Worm (Caenorhabditis elegans): ENCODE measurements around the gene F16F9.1.

Gene F16F9.1

ce11 chrX:8446108-8446507, at the start of gene F16F9.1:
TSS of gene F16F9.1 (plus strand) at chrX:8446408.
- TF ChIP-seq F44E2.7 (GFP tag; IDR thresholded peaks at IDR 0.05) (no peak), dmd-9 (GFP tag; IDR thresholded peaks at IDR 0.05) (no peak), F49E8.2 (tag; optimal IDR thresholded peaks at IDR 0.05; ENCODE audit: borderline replicate concordance) (no peak), unc-62 (GFP tag; optimal IDR thresholded peaks at IDR 0.05 in 1 of 2) (peak in 1 of 2 experiments; percentile 57), unc-62 (tag; optimal IDR thresholded peaks at IDR 0.05) (no peak), nhr-237 (tag; optimal IDR thresholded peaks at IDR 0.05) (no peak), mxl-2 (GFP tag; conservative IDR thresholded peaks at IDR 0.05) (no peak), Y48G9A.11 (GFP tag; IDR thresholded peaks at IDR 0.05) (no peak), nhr-25 (tag; optimal IDR thresholded peaks at IDR 0.05; ENCODE audit: borderline replicate concordance, insufficient read depth) (no peak)

DNA sequence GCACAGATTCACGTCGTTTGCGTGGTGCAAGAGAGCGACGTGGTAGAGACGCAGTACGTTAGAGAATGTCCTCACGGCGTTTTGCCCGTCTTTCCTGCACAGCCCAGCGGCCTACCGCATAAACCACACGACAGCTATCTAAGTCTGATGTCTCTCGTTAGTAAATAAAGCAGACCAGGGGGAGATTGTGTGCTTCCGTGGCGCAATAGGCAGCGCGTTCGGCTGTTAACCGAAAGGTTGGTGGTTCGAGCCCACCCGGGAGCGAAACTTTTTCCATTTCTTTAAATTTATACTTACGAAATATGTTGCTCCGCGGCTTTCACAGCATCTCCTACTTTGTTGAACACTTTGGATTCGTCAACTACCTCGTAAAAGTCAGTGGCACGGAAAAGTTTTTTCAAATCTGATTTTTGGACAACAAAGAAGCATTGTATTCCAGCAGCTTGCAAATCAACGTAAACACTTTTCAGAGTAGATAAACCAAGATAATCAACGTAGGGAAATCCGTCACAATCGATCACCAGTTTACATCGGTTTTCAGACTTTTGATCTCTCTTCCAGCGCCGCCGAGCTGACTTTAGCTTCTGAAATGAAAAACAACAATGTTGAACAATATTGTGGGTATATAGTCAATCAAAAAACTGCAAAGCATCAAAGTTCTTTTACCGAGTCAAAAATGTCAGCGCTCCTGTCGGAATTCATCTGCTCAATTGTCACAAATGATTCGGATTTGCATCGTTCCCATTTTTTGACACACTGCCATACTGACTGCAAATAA, 41.7 kb upstream of the F16F9.1 start:
- TF ChIP-seq dmd-9 (GFP tag; IDR thresholded peaks at IDR 0.05) (peak; percentile 95), mdl-1 (tag; optimal IDR thresholded peaks at IDR 0.05) (peak; percentile 85 to 88), lin-29 (GFP tag; IDR thresholded peaks at IDR 0.05) (peak; percentile 67), ceh-32 (tag; optimal IDR thresholded peaks at IDR 0.05; ENCODE audit: poor library complexity) (peak; percentile 82), nhr-41 (GFP tag; IDR thresholded peaks at IDR 0.05) (peak; percentile 89), fos-1 (tag; optimal IDR thresholded peaks at IDR 0.05) (no peak), attf-4 (tag; optimal IDR thresholded peaks at IDR 0.05) (no peak), nhr-48 (tag; optimal IDR thresholded peaks at IDR 0.05) (peak; percentile 88), lin-13 (GFP tag; optimal IDR thresholded peaks at IDR 0.05) (peak; percentile 81), duxl-1 (tag; optimal IDR thresholded peaks at IDR 0.05; ENCODE audit: poor library complexity) (peak; percentile 93), vab-7 (GFP tag; IDR thresholded peaks at IDR 0.05) (peak; percentile 99), ceh-20 (GFP tag; IDR thresholded peaks at IDR 0.05) (peak; percentile 95), pha-4 (GFP tag; IDR thresholded peaks at IDR 0.05) (peak; percentile 96), pha-4 (tag; optimal IDR thresholded peaks at IDR 0.05) (no peak), rbr-2 (tag; optimal IDR thresholded peaks at IDR 0.05) (peak; percentile 95), jun-1 (tag; optimal IDR thresholded peaks at IDR 0.05) (peak; percentile 85), ztf-7 (tag; optimal IDR thresholded peaks at IDR 0.05) (peak; percentile 67), hmg-1.1 (GFP tag; IDR thresholded peaks at IDR 0.05) (peak; percentile 99), ceh-62 (tag; optimal IDR thresholded peaks at IDR 0.05) (no peak), nhr-102 (tag; optimal IDR thresholded peaks at IDR 0.05) (peak; percentile 90), zag-1 (tag; optimal IDR thresholded peaks at IDR 0.05) (peak; percentile 24), ceh-44 (GFP tag; IDR thresholded peaks at IDR 0.05) (peak; percentile 94), lsy-2 (tag; optimal IDR thresholded peaks at IDR 0.05) (peak; percentile 41 to 79), lin-1 (GFP tag; IDR thresholded peaks at IDR 0.05) (peak; percentile 94), lin-15B (tag; optimal IDR thresholded peaks at IDR 0.05) (no peak), pqm-1 (tag; optimal IDR thresholded peaks at IDR 0.05) (peak; percentile 10), F10B5.3 (tag; optimal IDR thresholded peaks at IDR 0.05) (peak; percentile 82), mes-2 (tag; optimal IDR thresholded peaks at IDR 0.05; ENCODE audit: poor library complexity, severe bottlenecking) (peak; percentile 74), Y48G9A.11 (GFP tag; IDR thresholded peaks at IDR 0.05) (peak; percentile 90), madf-9 (GFP tag; conservative IDR thresholded peaks at IDR 0.05) (peak; percentile 94), ctbp-1 (GFP tag; IDR thresholded peaks at IDR 0.05) (peak; percentile 98), ceh-28 (tag; optimal IDR thresholded peaks at IDR 0.05) (no peak), ztf-11 (tag; optimal IDR thresholded peaks at IDR 0.05) (no peak), aha-1 (tag) (peak; percentile 99), F26F4.8 (GFP tag; conservative IDR thresholded peaks at IDR 0.05) (peak; percentile 93), ces-1 (GFP tag; optimal IDR thresholded peaks at IDR 0.05) (peak; percentile 72), ZK546.5 (tag; optimal IDR thresholded peaks at IDR 0.05) (no peak), nhr-10 (tag; optimal IDR thresholded peaks at IDR 0.05) (peak; percentile 58), nhr-111 (GFP tag; optimal IDR thresholded peaks at IDR 0.05) (peak; percentile 93), nhr-28 (tag; optimal IDR thresholded peaks at IDR 0.05) (peak; percentile 79), Y5F2A.4 (GFP tag; optimal IDR thresholded peaks at IDR 0.05) (peak; percentile 80)
